Worm (Caenorhabditis elegans): ENCODE data around the gene irld-23.

Gene irld-23

DNA sequence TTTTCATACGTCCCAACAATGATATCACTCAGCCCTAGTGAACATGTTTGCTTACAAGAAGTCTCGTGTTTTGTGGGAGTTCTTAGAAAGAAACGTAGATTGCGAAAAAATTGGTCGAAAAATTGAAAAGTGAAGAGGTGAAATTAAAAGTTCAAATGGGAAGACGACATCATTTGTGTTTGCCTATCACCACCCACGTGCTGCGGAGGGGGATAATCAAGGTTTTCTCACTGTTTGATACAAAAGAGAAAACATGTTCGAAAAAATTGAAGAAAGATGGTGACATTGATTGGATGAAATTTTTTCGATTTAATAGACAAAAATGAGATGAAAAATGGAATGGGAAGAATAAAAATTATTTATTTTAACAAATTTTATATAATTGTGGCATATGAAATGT is 10.0 kb downstream of the irld-23 start:
- peak; percentile 30 for TF ChIP-seq hlh-30 (tag; optimal IDR thresholded peaks at IDR 0.05; ENCODE audit: insufficient read depth)
- TF ChIP-seq ceh-32 (tag; optimal IDR thresholded peaks at IDR 0.05; ENCODE audit: poor library complexity) = no peak
- peak in 1 of 2 experiments; percentile 26 for TF ChIP-seq mdl-1 (tag; optimal IDR thresholded peaks at IDR 0.05)
- no peak for TF ChIP-seq nhr-6 (tag; optimal IDR thresholded peaks at IDR 0.05)
- TF ChIP-seq mxl-3 (GFP tag; optimal IDR thresholded peaks at IDR 0.05) = peak; percentile 55
- TF ChIP-seq dmd-6 (GFP tag; IDR thresholded peaks at IDR 0.05) = peak; percentile 17; the same call in 1 of the 2 replicates

DNA sequence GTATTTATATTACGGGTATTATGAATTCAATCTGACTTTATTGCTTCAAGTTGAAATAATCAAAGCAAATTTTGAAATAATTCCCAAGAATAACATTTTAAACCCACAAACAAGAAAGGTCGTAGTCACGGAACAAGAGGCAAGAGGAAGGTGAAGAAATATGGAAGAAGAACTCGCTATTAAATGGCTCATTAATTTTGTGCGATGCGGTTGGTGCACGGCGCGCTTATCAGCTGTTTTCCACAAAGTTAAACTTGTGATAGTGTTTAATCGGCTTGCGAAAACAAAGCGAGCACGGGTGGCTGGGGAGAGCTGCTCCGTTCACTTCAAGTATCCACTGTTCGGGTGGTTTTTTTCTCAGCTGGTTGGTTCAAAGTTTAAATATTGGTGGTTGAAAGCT is 13.5 kb downstream of the irld-23 start:
- TF ChIP-seq hif-1 (tag; optimal IDR thresholded peaks at IDR 0.05) (no peak), dmd-6 (GFP tag; IDR thresholded peaks at IDR 0.05) (peak; percentile 72), fos-1 (tag; optimal IDR thresholded peaks at IDR 0.05) (no peak), ceh-32 (tag; optimal IDR thresholded peaks at IDR 0.05; ENCODE audit: poor library complexity) (no peak), lin-39 (tag; optimal IDR thresholded peaks at IDR 0.05) (no peak), unc-39 (tag; optimal IDR thresholded peaks at IDR 0.05) (no peak), sdz-12 (GFP tag; optimal IDR thresholded peaks at IDR 0.05) (no peak), dve-1 (tag; optimal IDR thresholded peaks at IDR 0.05; ENCODE audit: insufficient read depth) (peak; percentile 67), mdt-29 (GFP tag; IDR thresholded peaks at IDR 0.05) (no peak), ceh-28 (tag; optimal IDR thresholded peaks at IDR 0.05) (no peak), set-16 (GFP tag; IDR thresholded peaks at IDR 0.05) (no peak), Y48G9A.11 (GFP tag; IDR thresholded peaks at IDR 0.05) (no peak), T20F7.1 (GFP tag; optimal IDR thresholded peaks at IDR 0.05) (no peak), daf-16 (GFP tag; optimal IDR thresholded peaks at IDR 0.05) (no peak), daf-16 (tag; optimal IDR thresholded peaks at IDR 0.05) (peak; percentile 77), ZK546.5 (tag; optimal IDR thresholded peaks at IDR 0.05) (no peak), zfp-3 (GFP tag; conservative IDR thresholded peaks at IDR 0.05) (no peak), ztf-7 (tag; optimal IDR thresholded peaks at IDR 0.05) (no peak), nhr-25 (tag; optimal IDR thresholded peaks at IDR 0.05; ENCODE audit: borderline replicate concordance, insufficient read depth) (no peak), nhr-102 (tag; optimal IDR thresholded peaks at IDR 0.05) (no peak), egl-27 (tag; optimal IDR thresholded peaks at IDR 0.05) (no peak), daf-19 (GFP tag; conservative IDR thresholded peaks at IDR 0.05) (no peak), tag-97 (GFP tag; IDR thresholded peaks at IDR 0.05) (no peak), unc-130 (GFP tag; optimal IDR thresholded peaks at IDR 0.05) (no peak), Y105C5A.15 (GFP tag; IDR thresholded peaks at IDR 0.05) (no peak), nhr-11 (tag; optimal IDR thresholded peaks at IDR 0.05) (no peak), dmd-9 (GFP tag; IDR thresholded peaks at IDR 0.05) (no peak), D1046.2 (GFP tag; IDR thresholded peaks at IDR 0.05) (no peak), spr-1 (tag; optimal IDR thresholded peaks at IDR 0.05) (no peak), Y5F2A.4 (GFP tag; optimal IDR thresholded peaks at IDR 0.05) (no peak), snpc-1.2 (GFP tag; IDR thresholded peaks at IDR 0.05) (no peak), ceh-62 (tag; optimal IDR thresholded peaks at IDR 0.05) (no peak), F10B5.3 (tag; optimal IDR thresholded peaks at IDR 0.05) (no peak), zag-1 (tag; optimal IDR thresholded peaks at IDR 0.05) (no peak), ceh-44 (GFP tag; IDR thresholded peaks at IDR 0.05) (no peak), saeg-2 (GFP tag; IDR thresholded peaks at IDR 0.05) (no peak), lin-15B (tag; optimal IDR thresholded peaks at IDR 0.05) (no peak), aha-1 (tag) (no peak), dmd-8 (GFP tag; IDR thresholded peaks at IDR 0.05) (no peak), F37D6.2 (tag; optimal IDR thresholded peaks at IDR 0.05) (no peak), mdl-1 (tag; optimal IDR thresholded peaks at IDR 0.05) (peak in 1 of 2 experiments; percentile 32), ceh-82 (tag; optimal IDR thresholded peaks at IDR 0.05) (no peak), ceh-20 (GFP tag; IDR thresholded peaks at IDR 0.05) (no peak), nhr-42 (GFP tag; IDR thresholded peaks at IDR 0.05) (no peak), madf-9 (GFP tag; conservative IDR thresholded peaks at IDR 0.05) (no peak), ama-1 (optimal IDR thresholded peaks at IDR 0.05) (no peak), mxl-2 (GFP tag; conservative IDR thresholded peaks at IDR 0.05) (no peak)
